Worm (Caenorhabditis elegans) whole organism, L4/young adult: ENCODE data around the gene Y46G5A.38.

Source experiments
- dao-5 ChIP-seq: sonication (generic microtip); optimal IDR thresholded peaks from 2 replicates; lab custom pipeline; 2016; ENCODE audit warnings: missing genotype, missing genetic modification characterization, moderate library complexity, missing compliant biosample characterization
- him-1 ChIP-seq: sonication (generic microtip); optimal IDR thresholded peaks from 2 replicates; lab custom pipeline; 2016; ENCODE audit warnings: missing genotype, missing genetic modification reagents, missing genetic modification characterization, missing compliant biosample characterization

ce11 chrII:12850129-12850528, 23.3 kb downstream of the Y46G5A.38 start, which contains the start of gene Y46G5A.28:
- TF ChIP-seq dao-5 (tag; lab: Kevin White, UChicago): no peak
- TF ChIP-seq him-1 (tag; lab: Kevin White, UChicago): no peak
